Worm (Caenorhabditis elegans): ENCODE results near the gene rdy-2.

The rdy-2 gene

DNA sequence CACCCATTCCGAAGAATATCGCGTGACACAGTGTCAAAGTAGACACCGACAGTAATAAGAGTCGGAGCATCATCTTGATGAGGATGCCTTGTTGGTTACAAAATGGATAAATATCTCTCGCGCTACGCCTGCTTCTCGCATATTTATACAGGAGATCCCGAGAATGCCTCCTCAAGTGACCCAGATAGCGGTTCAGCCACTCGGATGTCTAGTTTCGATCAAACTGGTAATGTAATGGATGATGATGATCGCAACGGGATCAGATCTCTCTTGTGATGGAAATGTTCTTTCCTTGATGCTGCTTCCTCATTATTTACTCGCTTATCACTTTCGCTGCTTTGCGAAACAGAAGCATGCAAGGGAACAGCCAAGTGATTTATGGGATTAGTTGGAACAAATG is 36.9 kb downstream of the rdy-2 start, which contains the start of gene grl-17:
Gene grl-17 (minus strand): TSS at position 101 of the 400 bp plus-strand sequence.
- no peak for TF ChIP-seq tbx-2 (tag; optimal IDR thresholded peaks at IDR 0.05)
- TF ChIP-seq gmeb-2 (tag; optimal IDR thresholded peaks at IDR 0.05): no peak
- no peak for TF ChIP-seq K02D7.2 (tag; optimal IDR thresholded peaks at IDR 0.05)
- TF ChIP-seq unc-86 (tag; optimal IDR thresholded peaks at IDR 0.05): no peak
- no peak for TF ChIP-seq tbx-7 (tag; optimal IDR thresholded peaks at IDR 0.05)
- no peak for TF ChIP-seq ttx-3 (tag; optimal IDR thresholded peaks at IDR 0.05)
- no peak for TF ChIP-seq sox-2 (GFP tag; IDR thresholded peaks at IDR 0.05)
- no peak for TF ChIP-seq ceh-24 (tag; optimal IDR thresholded peaks at IDR 0.05)
- no peak for TF ChIP-seq madf-2 (tag; optimal IDR thresholded peaks at IDR 0.05)
- no peak for TF ChIP-seq ama-1 (optimal IDR thresholded peaks at IDR 0.05)
- no peak for TF ChIP-seq pha-2 (tag; optimal IDR thresholded peaks at IDR 0.05)
- no peak for TF ChIP-seq ceh-14 (tag; optimal IDR thresholded peaks at IDR 0.05)
- no peak for TF ChIP-seq nhr-11 (tag; optimal IDR thresholded peaks at IDR 0.05)
- TF ChIP-seq F13H6.1 (tag; optimal IDR thresholded peaks at IDR 0.05): no peak
- TF ChIP-seq ceh-45 (GFP tag; IDR thresholded peaks at IDR 0.05): no peak

DNA sequence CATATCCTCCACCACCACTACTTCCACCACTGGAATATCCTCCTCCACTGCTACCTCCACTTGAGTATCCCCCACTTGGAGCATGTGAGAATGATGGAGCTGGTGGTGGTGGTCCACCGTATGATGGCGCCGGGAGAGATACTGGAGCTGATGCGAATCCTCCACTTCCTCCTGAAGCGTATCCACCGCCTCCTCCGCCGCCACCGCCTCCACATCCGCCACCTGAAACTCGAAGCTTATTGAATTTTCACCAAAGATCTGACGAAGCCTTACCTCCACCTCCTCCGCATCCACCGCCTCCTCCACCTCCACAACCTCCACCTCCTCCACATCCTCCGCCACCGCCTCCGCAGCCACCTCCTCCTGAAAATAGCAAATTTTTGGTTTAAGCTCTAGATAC is 38.0 kb downstream of the rdy-2 start:
- TF ChIP-seq ceh-45 (GFP tag; IDR thresholded peaks at IDR 0.05) (no peak), unc-3 (GFP tag; conservative IDR thresholded peaks at IDR 0.05) (no peak), unc-3 (tag; optimal IDR thresholded peaks at IDR 0.05) (no peak), madf-2 (tag; optimal IDR thresholded peaks at IDR 0.05) (no peak), npax-4 (tag; optimal IDR thresholded peaks at IDR 0.05) (no peak), fkh-6 (tag; optimal IDR thresholded peaks at IDR 0.05) (no peak), pros-1 (tag; optimal IDR thresholded peaks at IDR 0.05) (no peak), pha-4 (tag; optimal IDR thresholded peaks at IDR 0.05) (no peak), gmeb-2 (tag; optimal IDR thresholded peaks at IDR 0.05) (no peak), ceh-19 (GFP tag; optimal IDR thresholded peaks at IDR 0.05) (no peak), tbx-2 (tag; optimal IDR thresholded peaks at IDR 0.05) (no peak), sox-2 (GFP tag; IDR thresholded peaks at IDR 0.05) (no peak), nhr-11 (tag; optimal IDR thresholded peaks at IDR 0.05) (no peak), hlh-13 (GFP tag; optimal IDR thresholded peaks at IDR 0.05) (no peak)

DNA sequence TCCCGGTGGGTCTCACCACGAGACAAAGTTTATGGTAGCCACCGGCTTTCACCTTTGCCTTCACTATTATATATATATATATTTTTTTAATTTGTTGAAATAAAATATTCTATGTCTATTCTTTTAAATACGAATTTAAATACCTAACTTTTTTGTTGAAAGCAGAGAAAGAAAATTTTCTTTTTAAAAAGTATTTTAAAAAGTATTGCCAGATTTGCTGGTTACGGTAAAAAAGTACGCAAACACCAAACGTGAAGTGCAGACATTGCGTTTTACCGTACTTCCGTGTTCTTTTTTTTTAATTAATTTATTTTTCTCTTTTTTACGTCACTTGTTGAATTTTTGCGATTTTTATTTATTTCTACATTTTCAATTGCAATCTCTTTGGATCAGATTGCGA is 40.8 kb downstream of the rdy-2 start, which contains the start of gene C56A3.8:
Gene C56A3.8 (plus strand): TSS at position 301 of the 400 bp plus-strand sequence.
- TF ChIP-seq F13H6.1 (tag; optimal IDR thresholded peaks at IDR 0.05): no peak
- no peak for TF ChIP-seq ceh-48 (tag; optimal IDR thresholded peaks at IDR 0.05)
- TF ChIP-seq mec-3 (tag; optimal IDR thresholded peaks at IDR 0.05; ENCODE audit: borderline replicate concordance): no peak
- TF ChIP-seq ttx-3 (tag; optimal IDR thresholded peaks at IDR 0.05): no peak
- TF ChIP-seq pax-1 (tag; optimal IDR thresholded peaks at IDR 0.05): no peak
- no peak for TF ChIP-seq unc-86 (tag; optimal IDR thresholded peaks at IDR 0.05)
- no peak for TF ChIP-seq ceh-6 (GFP tag; optimal IDR thresholded peaks at IDR 0.05)
- no peak for TF ChIP-seq nfya-1 (tag; optimal IDR thresholded peaks at IDR 0.05)
- TF ChIP-seq unc-3 (GFP tag; conservative IDR thresholded peaks at IDR 0.05): no peak
- no peak for TF ChIP-seq unc-3 (tag; optimal IDR thresholded peaks at IDR 0.05)
- TF ChIP-seq K09A11.1 (tag; optimal IDR thresholded peaks at IDR 0.05; ENCODE audit: insufficient read depth): no peak
- no peak for TF ChIP-seq pha-4 (tag; optimal IDR thresholded peaks at IDR 0.05)
- TF ChIP-seq ets-4 (tag; optimal IDR thresholded peaks at IDR 0.05): no peak

DNA sequence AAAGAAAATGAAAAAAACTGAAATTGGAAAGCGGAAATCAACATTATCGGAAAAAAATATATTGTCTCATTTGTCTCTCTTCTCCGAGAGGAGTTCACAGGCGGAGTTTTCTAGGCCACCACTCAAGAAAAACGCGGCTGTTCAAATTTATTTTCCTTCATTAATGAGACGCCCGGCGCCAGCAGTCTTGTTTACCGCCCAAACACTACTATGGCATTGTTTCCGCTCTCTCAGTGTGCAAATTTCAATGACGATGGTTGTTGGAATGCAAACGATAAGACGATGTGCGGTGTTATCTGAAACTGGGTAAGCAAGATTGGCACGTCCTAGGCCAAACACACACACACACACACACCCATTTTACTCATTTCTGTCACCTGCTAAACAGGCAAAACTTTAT is 44.0 kb downstream of the rdy-2 start, which contains the start of gene cav-2:
Gene cav-2 (plus strand): TSS at position 359 of the 400 bp plus-strand sequence.
- TF ChIP-seq pros-1 (tag; optimal IDR thresholded peaks at IDR 0.05): no peak
- no peak for TF ChIP-seq ceh-30 (tag; optimal IDR thresholded peaks at IDR 0.05)
- TF ChIP-seq ceh-31 (tag; optimal IDR thresholded peaks at IDR 0.05): peak; percentile 89
- TF ChIP-seq ttx-3 (tag; optimal IDR thresholded peaks at IDR 0.05): no peak
- TF ChIP-seq lin-11 (tag; optimal IDR thresholded peaks at IDR 0.05): no peak
- peak; percentile 72 for TF ChIP-seq unc-42 (tag; optimal IDR thresholded peaks at IDR 0.05)
- peak; percentile 63 for TF ChIP-seq ceh-14 (tag; optimal IDR thresholded peaks at IDR 0.05)
- no peak for TF ChIP-seq ztf-16 (tag; optimal IDR thresholded peaks at IDR 0.05)
- TF ChIP-seq unc-3 (GFP tag; conservative IDR thresholded peaks at IDR 0.05): no peak
- no peak for TF ChIP-seq unc-3 (tag; optimal IDR thresholded peaks at IDR 0.05)
- TF ChIP-seq hlh-8 (tag; optimal IDR thresholded peaks at IDR 0.05): peak; percentile 55
- TF ChIP-seq pag-3 (tag; optimal IDR thresholded peaks at IDR 0.05; ENCODE audit: borderline replicate concordance): no peak
- no peak for TF ChIP-seq hlh-6 (tag; optimal IDR thresholded peaks at IDR 0.05)
- TF ChIP-seq syd-9 (tag; optimal IDR thresholded peaks at IDR 0.05): no peak
- peak; percentile 26 for TF ChIP-seq nfya-1 (tag; optimal IDR thresholded peaks at IDR 0.05)
- TF ChIP-seq tbx-7 (tag; optimal IDR thresholded peaks at IDR 0.05): peak; percentile 86
- no peak for TF ChIP-seq pax-1 (tag; optimal IDR thresholded peaks at IDR 0.05)
- TF ChIP-seq pha-2 (tag; optimal IDR thresholded peaks at IDR 0.05): no peak
- peak; percentile 41 for TF ChIP-seq fkh-6 (tag; optimal IDR thresholded peaks at IDR 0.05)
- no peak for TF ChIP-seq fkh-10 (GFP tag; optimal IDR thresholded peaks at IDR 0.05)
- TF ChIP-seq ceh-9 (tag; optimal IDR thresholded peaks at IDR 0.05): no peak
- no peak for TF ChIP-seq ama-1 (optimal IDR thresholded peaks at IDR 0.05)
- TF ChIP-seq C08G9.2 (tag; optimal IDR thresholded peaks at IDR 0.05): peak; percentile 97
- peak; percentile 1 for TF ChIP-seq dve-1 (tag; optimal IDR thresholded peaks at IDR 0.05)
- TF ChIP-seq ceh-18 (tag; optimal IDR thresholded peaks at IDR 0.05): peak; percentile 48
- peak; percentile 65 for TF ChIP-seq rnt-1 (tag; optimal IDR thresholded peaks at IDR 0.05)
- peak; percentile 13 for TF ChIP-seq ceh-48 (tag; optimal IDR thresholded peaks at IDR 0.05)

All from whole organism, late embryonic.